Fruit fly (Drosophila melanogaster): Measurements from ENCODE around the gene Octbeta1R.
A peak's percentile ranks its signal among the peaks of the same experiment; 100 is the strongest.

Octbeta1R gene

DNA sequence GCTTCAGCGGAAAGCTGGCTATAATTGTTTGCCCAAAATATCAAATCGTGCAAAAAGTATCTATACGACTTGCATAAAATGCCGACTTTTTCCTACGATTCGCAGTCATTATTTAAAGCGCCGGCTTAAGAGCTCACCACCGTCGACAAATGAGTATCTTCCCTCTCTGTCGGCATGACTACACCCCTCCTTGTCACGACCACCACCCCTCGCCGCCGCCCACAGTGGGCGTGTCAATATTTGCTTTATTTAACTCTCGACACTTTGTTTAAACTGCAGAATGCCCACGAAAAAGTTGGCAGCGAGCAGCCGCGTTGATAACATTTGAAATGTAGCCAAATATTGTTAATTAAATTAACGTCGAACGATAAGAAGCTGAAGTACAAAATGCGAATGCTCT is 21.3 kb downstream of the Octbeta1R start (continued):
- TF ChIP-seq Eip74EF (GFP tag; optimal IDR thresholded peaks at IDR 0.05) (no peak), so (GFP tag; IDR thresholded peaks at IDR 0.05) (no peak), CG18619 (GFP tag; optimal IDR thresholded peaks at IDR 0.05) (no peak), Adf1 (GFP tag; IDR thresholded peaks at IDR 0.05) (0 out of 2 replicates have a peak, but pooled peaks have one; percentile 17), bsh (GFP tag; optimal IDR thresholded peaks at IDR 0.05) (no peak), Dek (tag; optimal IDR thresholded peaks at IDR 0.05) (no peak), emc (GFP tag; optimal IDR thresholded peaks at IDR 0.05) (no peak), CG10431 (GFP tag; optimal IDR thresholded peaks at IDR 0.05) (no peak), Dfd (GFP tag; optimal IDR thresholded peaks at IDR 0.05) (no peak), CG18599 (GFP tag; optimal IDR thresholded peaks at IDR 0.05) (peak; percentile 64), lilli (GFP tag; optimal IDR thresholded peaks at IDR 0.05) (no peak), Sry-δ (GFP tag; optimal IDR thresholded peaks at IDR 0.05) (no peak), CTCF (GFP tag; optimal IDR thresholded peaks at IDR 0.05) (no peak), MBD-R2 (GFP tag; IDR thresholded peaks at IDR 0.05) (no peak), tup (GFP tag; optimal IDR thresholded peaks at IDR 0.05) (no peak), CG3281 (GFP tag; optimal IDR thresholded peaks at IDR 0.05) (peak; percentile 8), CG6254 (GFP tag; optimal IDR thresholded peaks at IDR 0.05) (no peak), CkIIα-i1 (GFP tag; IDR thresholded peaks at IDR 0.05) (no peak), CrebB (tag; optimal IDR thresholded peaks at IDR 0.05) (no peak), CG7839 (tag; optimal IDR thresholded peaks at IDR 0.05) (no peak), tin (GFP tag; optimal IDR thresholded peaks at IDR 0.05) (no peak), CG1832 (GFP tag; optimal IDR thresholded peaks at IDR 0.05) (peak; percentile 0), CG12071 (GFP tag; optimal IDR thresholded peaks at IDR 0.05) (peak; percentile 17), Hr51 (GFP tag; optimal IDR thresholded peaks at IDR 0.05) (no peak), CG7786 (GFP tag; optimal IDR thresholded peaks at IDR 0.05) (no peak), CG6765 (GFP tag; optimal IDR thresholded peaks at IDR 0.05) (peak; percentile 46), ro (GFP tag; IDR thresholded peaks at IDR 0.05) (no peak), dati (GFP tag; IDR thresholded peaks at IDR 0.05) (no peak), Hey (tag; optimal IDR thresholded peaks at IDR 0.05) (no peak), hb (GFP tag; IDR thresholded peaks at IDR 0.05; ENCODE audit: partially characterized antibody) (no peak), row (GFP tag; IDR thresholded peaks at IDR 0.05) (no peak), CG15696 (tag; optimal IDR thresholded peaks at IDR 0.05) (no peak), CG12391 (tag; optimal IDR thresholded peaks at IDR 0.05) (no peak), CG11696 (GFP tag; IDR thresholded peaks at IDR 0.05) (no peak), ind (GFP tag; optimal IDR thresholded peaks at IDR 0.05) (no peak)

dm6 chr3R:22518760-22519159 is 21.7 kb downstream of the Octbeta1R start:
- TF ChIP-seq bbx (GFP tag; IDR thresholded peaks at IDR 0.05; ENCODE audit: partially characterized antibody) = no peak
- no peak for TF ChIP-seq ind (GFP tag; optimal IDR thresholded peaks at IDR 0.05)
- TF ChIP-seq org-1 (GFP tag; optimal IDR thresholded peaks at IDR 0.05) = no peak
- no peak for TF ChIP-seq CG6765 (GFP tag; optimal IDR thresholded peaks at IDR 0.05)
- no peak for TF ChIP-seq cg (GFP tag; optimal IDR thresholded peaks at IDR 0.05)
- TF ChIP-seq kah (GFP tag; optimal IDR thresholded peaks at IDR 0.05) = no peak
- TF ChIP-seq D (optimal IDR thresholded peaks at IDR 0.05) = no peak
- TF ChIP-seq D (GFP tag; optimal IDR thresholded peaks at IDR 0.05) = no peak
- TF ChIP-seq CG14965 (GFP tag; optimal IDR thresholded peaks at IDR 0.05; ENCODE audit: borderline replicate concordance) = no peak
- TF ChIP-seq stc (GFP tag; IDR thresholded peaks at IDR 0.05) = no peak
- TF ChIP-seq Vsx1 (GFP tag; optimal IDR thresholded peaks at IDR 0.05) = no peak
- TF ChIP-seq sens-2 (GFP tag; IDR thresholded peaks at IDR 0.05) = no peak
- TF ChIP-seq jumu (GFP tag; optimal IDR thresholded peaks at IDR 0.05) = no peak
- no peak for TF ChIP-seq peb (GFP tag; IDR thresholded peaks at IDR 0.05)
- no peak for TF ChIP-seq CG11723 (GFP tag; optimal IDR thresholded peaks at IDR 0.05)
- TF ChIP-seq eyg (GFP tag; optimal IDR thresholded peaks at IDR 0.05) = no peak
- no peak for TF ChIP-seq Ets97D (GFP tag; optimal IDR thresholded peaks at IDR 0.05)
- TF ChIP-seq tio (GFP tag; optimal IDR thresholded peaks at IDR 0.05) = no peak
